Fruit fly (Drosophila melanogaster): Measurements from ENCODE around the gene bam.

The bam gene

dm6 chr3R:25292864-25293284, 48.0 kb upstream of the bam start, which contains the start of gene CG31098 (continued):
- TF ChIP-seq Nf-YC (tag; optimal IDR thresholded peaks at IDR 0.05) (no peak), Hr3 (GFP tag; optimal IDR thresholded peaks at IDR 0.05) (no peak), insv (GFP tag; optimal IDR thresholded peaks at IDR 0.05) (no peak), pzg (GFP tag; optimal IDR thresholded peaks at IDR 0.05) (no peak), Deaf1 (tag; optimal IDR thresholded peaks at IDR 0.05) (no peak), CG9797 (GFP tag; optimal IDR thresholded peaks at IDR 0.05) (no peak), CG6765 (GFP tag; optimal IDR thresholded peaks at IDR 0.05) (peak; percentile 52), CG10147 (GFP tag; optimal IDR thresholded peaks at IDR 0.05) (peak; percentile 11), CHES-1-like (GFP tag; optimal IDR thresholded peaks at IDR 0.05) (no peak), CG14965 (GFP tag; optimal IDR thresholded peaks at IDR 0.05; ENCODE audit: borderline replicate concordance) (no peak), eve (GFP tag; optimal IDR thresholded peaks at IDR 0.05) (peak in 1 of 2 experiments; percentile 18), MESR4 (GFP tag; optimal IDR thresholded peaks at IDR 0.05) (peak; percentile 5), CG6813 (GFP tag; optimal IDR thresholded peaks at IDR 0.05) (no peak), CG6689 (GFP tag; IDR thresholded peaks at IDR 0.05) (no peak), scrt (GFP tag; optimal IDR thresholded peaks at IDR 0.05) (peak; percentile 30), gsb (GFP tag; IDR thresholded peaks at IDR 0.05) (no peak), ATbp (GFP tag; optimal IDR thresholded peaks at IDR 0.05) (peak; percentile 39), run (tag; optimal IDR thresholded peaks at IDR 0.05) (no peak), CG16815 (GFP tag; optimal IDR thresholded peaks at IDR 0.05) (no peak), Aef1 (GFP tag; IDR thresholded peaks at IDR 0.05) (no peak), pita (GFP tag; optimal IDR thresholded peaks at IDR 0.05) (no peak), CG10209 (GFP tag; optimal IDR thresholded peaks at IDR 0.05) (no peak), Ravus (GFP tag; IDR thresholded peaks at IDR 0.05) (no peak), CG4730 (GFP tag; IDR thresholded peaks at IDR 0.05) (no peak), Dll (GFP tag; IDR thresholded peaks at IDR 0.05; ENCODE audit: partially characterized antibody) (no peak), pfk (GFP tag; optimal IDR thresholded peaks at IDR 0.05) (peak; percentile 47), CG10431 (GFP tag; optimal IDR thresholded peaks at IDR 0.05) (peak; percentile 26), CG14050 (GFP tag; IDR thresholded peaks at IDR 0.05) (no peak), CG10565 (GFP tag; optimal IDR thresholded peaks at IDR 0.05) (no peak), hth (optimal IDR thresholded peaks at IDR 0.05) (no peak), amos (GFP tag; IDR thresholded peaks at IDR 0.05; ENCODE audit: partially characterized antibody) (no peak; the same call in 1 of the 2 replicates), CG11456 (GFP tag; IDR thresholded peaks at IDR 0.05) (no peak), CG4360 (GFP tag; IDR thresholded peaks at IDR 0.05) (no peak), bsh (GFP tag; optimal IDR thresholded peaks at IDR 0.05) (no peak), tio (GFP tag; optimal IDR thresholded peaks at IDR 0.05) (no peak), CG32767 (GFP tag; IDR thresholded peaks at IDR 0.05) (peak; percentile 78), ase (GFP tag; IDR thresholded peaks at IDR 0.05) (no peak), CG17568 (GFP tag; optimal IDR thresholded peaks at IDR 0.05) (peak; percentile 63), CG3281 (GFP tag; optimal IDR thresholded peaks at IDR 0.05) (peak; percentile 53), B-H1 (GFP tag; IDR thresholded peaks at IDR 0.05) (no peak), CG13424 (tag; optimal IDR thresholded peaks at IDR 0.05) (peak; percentile 12), zf30C (GFP tag; optimal IDR thresholded peaks at IDR 0.05) (no peak), CG17359 (tag; optimal IDR thresholded peaks at IDR 0.05) (no peak), Fer3 (tag; optimal IDR thresholded peaks at IDR 0.05) (no peak), ap (GFP tag; IDR thresholded peaks at IDR 0.05) (no peak), Jarid2 (GFP tag; optimal IDR thresholded peaks at IDR 0.05) (peak; percentile 63), Atf3 (GFP tag; optimal IDR thresholded peaks at IDR 0.05) (no peak), Fer1 (GFP tag; optimal IDR thresholded peaks at IDR 0.05) (peak; percentile 72), CG10366 (GFP tag; IDR thresholded peaks at IDR 0.05) (no peak), Atf6 (GFP tag; IDR thresholded peaks at IDR 0.05) (no peak; the same call in 1 of the 2 replicates)
